Fruit fly (Drosophila melanogaster) whole organism, embryonic: ENCODE results near the gene MED18.

Experiments used
- Atf3 ChIP-seq: fragments of 200-800 bp; sonication (Bioruptor generic); optimal IDR thresholded peaks from 3 replicates; lab custom pipeline; 2016; ENCODE audit warnings: missing biosample characterization, missing genetic modification characterization
- CG12942 ChIP-seq: fragments of 200-800 bp; sonication (Bioruptor generic); optimal IDR thresholded peaks from 3 replicates; lab custom pipeline; 2016; ENCODE audit warnings: missing biosample characterization, missing genetic modification characterization
- CG13775 ChIP-seq: fragments of 200-800 bp; sonication (Bioruptor generic); optimal IDR thresholded peaks from 3 replicates; lab custom pipeline; 2017; ENCODE audit warnings: missing biosample characterization, mild to moderate bottlenecking, missing genetic modification characterization
- CG14965 ChIP-seq: fragments of 200-800 bp; sonication (Bioruptor generic); optimal IDR thresholded peaks from 2 replicates; lab custom pipeline; 2016; ENCODE audit warnings: missing biosample characterization, missing genetic modification characterization, borderline replicate concordance
- CG15479 ChIP-seq: fragments of 200-800 bp; sonication (Bioruptor generic); optimal IDR thresholded peaks from 3 replicates; lab custom pipeline; 2019; ENCODE audit warnings: missing biosample characterization, mild to moderate bottlenecking, missing genetic modification characterization, moderate library complexity
- CG15514 ChIP-seq: fragments of 200-800 bp; sonication (Bioruptor generic); optimal IDR thresholded peaks from 3 replicates; lab custom pipeline; 2017; ENCODE audit warnings: missing biosample characterization, missing genetic modification characterization, mild to moderate bottlenecking, moderate library complexity, missing genetic modification reagents
- CG15696 ChIP-seq: fragments of 200-800 bp; sonication (Bioruptor generic); optimal IDR thresholded peaks from 2 replicates; lab custom pipeline; 2019; ENCODE audit warnings: missing biosample characterization, mild to moderate bottlenecking, missing genetic modification characterization, moderate library complexity
- CG16813 ChIP-seq: fragments of 200-800 bp; sonication (Bioruptor generic); IDR thresholded peaks from 3 replicates; pipeline ENCODE4 v1.3.6; 2022; ENCODE audit warnings: missing biosample characterization, missing genetic modification characterization; ENCODE audit not compliant: partially characterized antibody
- CG17385 ChIP-seq: fragments of 200-800 bp; sonication (Bioruptor generic); optimal IDR thresholded peaks from 3 replicates; lab custom pipeline; 2018; ENCODE audit warnings: missing biosample characterization, mild to moderate bottlenecking, missing genetic modification characterization
- CG2116 ChIP-seq: fragments of 200-800 bp; sonication (Bioruptor generic); optimal IDR thresholded peaks from 3 replicates; lab custom pipeline; 2018; ENCODE audit warnings: missing biosample characterization, mild to moderate bottlenecking, missing genetic modification characterization
- CG2129 ChIP-seq: fragments of 200-800 bp; sonication (Bioruptor generic); IDR thresholded peaks from 2 replicates; pipeline ENCODE4 v1.3.6; 2022; ENCODE audit warnings: missing biosample characterization, missing genetic modification characterization; ENCODE audit not compliant: partially characterized antibody
- CG31441 ChIP-seq: fragments of 200-800 bp; sonication (Bioruptor generic); IDR thresholded peaks from 2 replicates; pipeline ENCODE4 v1.3.6; 2022; ENCODE audit warnings: missing biosample characterization, missing genetic modification characterization
- CG34224 ChIP-seq: fragments of 200-800 bp; sonication (Bioruptor generic); IDR thresholded peaks from 3 replicates; pipeline ENCODE4 v1.3.6; 2022; ENCODE audit warnings: missing biosample characterization, missing genetic modification characterization; ENCODE audit not compliant: partially characterized antibody
- CG5245 ChIP-seq: fragments of 200-800 bp; sonication (Bioruptor generic); optimal IDR thresholded peaks from 3 replicates; lab custom pipeline; 2016; ENCODE audit warnings: missing biosample characterization, missing genetic modification characterization
- CG7839 ChIP-seq: fragments of 200-800 bp; sonication (Bioruptor generic); optimal IDR thresholded peaks from 3 replicates; lab custom pipeline; 2018; ENCODE audit warnings: missing biosample characterization, mild to moderate bottlenecking, missing genetic modification characterization, moderate library complexity
- CG7963 ChIP-seq: fragments of 200-800 bp; sonication (Bioruptor generic); IDR thresholded peaks from 3 replicates; pipeline ENCODE4 v1.3.6; 2022; ENCODE audit warnings: missing biosample characterization, missing genetic modification characterization; ENCODE audit not compliant: partially characterized antibody
- CG8924 ChIP-seq: fragments of 200-800 bp; optimal IDR thresholded peaks from 3 replicates; lab custom pipeline; 2019; ENCODE audit warnings: missing biosample characterization, mild to moderate bottlenecking, missing genetic modification characterization, moderate library complexity
- CG9876 ChIP-seq: fragments of 200-800 bp; sonication (Bioruptor generic); optimal IDR thresholded peaks from 2 replicates; lab custom pipeline; 2016; ENCODE audit warnings: missing biosample characterization, missing genetic modification characterization
- Chrac-16 ChIP-seq: fragments of 200-800 bp; sonication (Bioruptor generic); optimal IDR thresholded peaks from 3 replicates; lab custom pipeline; 2016; ENCODE audit warnings: missing biosample characterization, missing genetic modification characterization
- Dll ChIP-seq: fragments of 200-800 bp; sonication (Bioruptor generic); IDR thresholded peaks from 4 replicates; pipeline ENCODE4 v1.3.6; 2022; ENCODE audit warnings: missing biosample characterization, missing genetic modification characterization; ENCODE audit not compliant: partially characterized antibody
- Dref ChIP-seq: fragments of 200-800 bp; sonication (Bioruptor generic); IDR thresholded peaks from 2 replicates; pipeline ENCODE4 v1.3.6; 2022; ENCODE audit warnings: missing biosample characterization, missing genetic modification characterization
- Drgx ChIP-seq: fragments of 200-800 bp; sonication (Bioruptor generic); IDR thresholded peaks from 2 replicates; pipeline ENCODE4 v1.3.6; 2022; ENCODE audit warnings: missing biosample characterization, missing genetic modification characterization
- Fer1 ChIP-seq: fragments of 200-800 bp; sonication (Bioruptor generic); optimal IDR thresholded peaks from 2 replicates; lab custom pipeline; 2017; ENCODE audit warnings: missing biosample characterization, mild to moderate bottlenecking, missing genetic modification characterization
- Lhr ChIP-seq: fragments of 200-800 bp; sonication (Bioruptor generic); optimal IDR thresholded peaks from 3 replicates; lab custom pipeline; 2017; ENCODE audit warnings: mild to moderate bottlenecking, missing biosample characterization, missing genetic modification reagents, missing genetic modification characterization
- MBD-R2 ChIP-seq: fragments of 200-800 bp; sonication (Bioruptor generic); IDR thresholded peaks from 2 replicates; pipeline ENCODE4 v1.3.6; 2022; ENCODE audit warnings: missing biosample characterization, missing genetic modification characterization
- Max ChIP-seq: fragments of 200-800 bp; sonication (Bioruptor generic); optimal IDR thresholded peaks from 2 replicates; lab custom pipeline; 2016; ENCODE audit warnings: missing biosample characterization, mild to moderate bottlenecking, missing genetic modification characterization
- NFAT ChIP-seq: fragments of 200-800 bp; sonication (Bioruptor generic); IDR thresholded peaks from 2 replicates; pipeline ENCODE4 v1.3.6; 2022; ENCODE audit warnings: missing biosample characterization, missing genetic modification characterization
- Nf-YA ChIP-seq: fragments of 200-800 bp; sonication (Bioruptor generic); IDR thresholded peaks from 2 replicates; pipeline ENCODE4 v1.3.6; 2022; ENCODE audit warnings: missing biosample characterization, missing genetic modification characterization
- Opbp ChIP-seq: fragments of 200-800 bp; sonication (Bioruptor generic); IDR thresholded peaks from 3 replicates; pipeline ENCODE4 v1.3.6; 2022; ENCODE audit warnings: missing biosample characterization, missing genetic modification characterization; ENCODE audit not compliant: partially characterized antibody
- Ptx1 ChIP-seq: fragments of 200-800 bp; sonication (Bioruptor generic); IDR thresholded peaks from 2 replicates; pipeline ENCODE4 v1.3.6; 2022; ENCODE audit warnings: missing biosample characterization, missing genetic modification characterization
- Scr ChIP-seq: fragments of 200-800 bp; sonication (Bioruptor generic); IDR thresholded peaks from 2 replicates; pipeline ENCODE4 v1.3.6; 2022; ENCODE audit warnings: missing biosample characterization, missing genetic modification characterization; ENCODE audit not compliant: partially characterized antibody
- Taf1 ChIP-seq: fragments of 200-800 bp; sonication (Bioruptor generic); IDR thresholded peaks from 2 replicates; pipeline ENCODE4 v1.3.6; 2022; ENCODE audit warnings: missing biosample characterization, missing genetic modification characterization
- YL-1 ChIP-seq: fragments of 200-800 bp; sonication (Bioruptor generic); optimal IDR thresholded peaks from 3 replicates; lab custom pipeline; 2017; ENCODE audit warnings: missing biosample characterization, mild to moderate bottlenecking, missing genetic modification characterization
- ac ChIP-seq: fragments of 200-800 bp; sonication (Bioruptor generic); optimal IDR thresholded peaks from 3 replicates; lab custom pipeline; 2017; ENCODE audit warnings: missing biosample characterization, mild to moderate bottlenecking, missing genetic modification characterization
- aop ChIP-seq: fragments of 200-800 bp; sonication (Bioruptor generic); IDR thresholded peaks from 2 replicates; pipeline ENCODE4 v1.3.6; 2022; ENCODE audit warnings: missing biosample characterization, missing genetic modification characterization
- bcd ChIP-seq: fragments of 200-800 bp; sonication (Bioruptor generic); optimal IDR thresholded peaks from 2 replicates; lab custom pipeline; 2017; ENCODE audit warnings: missing biosample characterization, mild to moderate bottlenecking, missing genetic modification characterization
- bowl ChIP-seq: fragments of 200-800 bp; sonication (Bioruptor generic); IDR thresholded peaks from 2 replicates; pipeline ENCODE4 v1.3.6; 2022; ENCODE audit warnings: missing biosample characterization, missing genetic modification characterization
- cg ChIP-seq: fragments of 200-800 bp; sonication (Bioruptor generic); optimal IDR thresholded peaks from 3 replicates; lab custom pipeline; 2019; ENCODE audit warnings: missing biosample characterization, mild to moderate bottlenecking, missing genetic modification characterization, moderate library complexity
- crol ChIP-seq: fragments of 200-800 bp; sonication (Bioruptor generic); IDR thresholded peaks from 2 replicates; pipeline ENCODE4 v1.3.6; 2022; ENCODE audit warnings: missing biosample characterization, missing genetic modification characterization
- dm ChIP-seq: fragments of 200-800 bp; sonication (Bioruptor generic); optimal IDR thresholded peaks from 3 replicates; lab custom pipeline; 2016; ENCODE audit warnings: missing biosample characterization, missing genetic modification characterization
- dmrt11E ChIP-seq: fragments of 200-800 bp; sonication (Bioruptor generic); optimal IDR thresholded peaks from 3 replicates; lab custom pipeline; 2018; ENCODE audit warnings: missing biosample characterization, mild to moderate bottlenecking, missing genetic modification characterization, moderate library complexity
- ham ChIP-seq: fragments of 200-800 bp; sonication (Bioruptor generic); IDR thresholded peaks from 2 replicates; pipeline ENCODE4 v1.3.6; 2022; ENCODE audit warnings: missing biosample characterization, missing genetic modification characterization
- hb ChIP-seq: fragments of 200-800 bp; sonication (Bioruptor generic); IDR thresholded peaks from 3 replicates; pipeline ENCODE4 v1.3.6; 2022; ENCODE audit warnings: missing biosample characterization, missing genetic modification characterization; ENCODE audit not compliant: partially characterized antibody
- hbn ChIP-seq: fragments of 200-800 bp; sonication (Bioruptor generic); IDR thresholded peaks from 2 replicates; pipeline ENCODE4 v1.3.6; 2022; ENCODE audit warnings: missing biosample characterization, missing genetic modification characterization; ENCODE audit not compliant: partially characterized antibody
- hth ChIP-seq: fragments of >200 bp; optimal IDR thresholded peaks from 2 replicates; lab custom pipeline; 2017; ENCODE audit warnings: inconsistent platforms
- rib ChIP-seq: fragments of 200-800 bp; sonication (Bioruptor generic); IDR thresholded peaks from 2 replicates; pipeline ENCODE4 v1.3.6; 2022; ENCODE audit warnings: missing biosample characterization, missing genetic modification characterization
- tup ChIP-seq: fragments of 200-800 bp; sonication (Bioruptor generic); optimal IDR thresholded peaks from 2 replicates; lab custom pipeline; 2016; ENCODE audit warnings: missing biosample characterization, mild to moderate bottlenecking, missing genetic modification characterization, moderate library complexity
- unc-4 ChIP-seq: fragments of 200-800 bp; sonication (Bioruptor generic); IDR thresholded peaks from 2 replicates; pipeline ENCODE4 v1.3.6; 2022; ENCODE audit warnings: missing biosample characterization, missing genetic modification characterization; ENCODE audit not compliant: partially characterized antibody
- vnd ChIP-seq: fragments of 200-800 bp; sonication (Bioruptor generic); IDR thresholded peaks from 3 replicates; pipeline ENCODE4 v1.3.6; 2022; ENCODE audit warnings: missing biosample characterization, missing genetic modification characterization; ENCODE audit not compliant: partially characterized antibody

The MED18 gene

DNA sequence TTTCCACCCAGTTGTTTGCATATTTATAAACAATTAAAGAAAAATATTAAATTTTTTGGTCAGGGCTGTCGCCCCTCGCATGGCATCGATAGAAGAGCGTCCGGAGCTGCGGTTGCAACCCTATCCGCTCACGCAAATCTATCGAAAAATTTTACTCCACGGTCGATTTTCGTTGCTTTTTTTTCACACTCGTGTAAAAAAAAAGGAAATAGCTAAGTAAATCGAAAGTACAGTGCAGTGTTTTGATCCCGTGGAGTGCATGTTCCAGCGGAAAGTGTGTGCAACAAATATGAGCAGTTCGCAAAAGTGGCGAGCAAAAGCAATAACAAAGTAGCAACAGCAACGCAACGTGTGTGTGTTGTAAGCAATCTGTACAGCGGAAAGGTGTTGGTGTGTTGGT, 43.0 kb downstream of the MED18 start, which contains the start of the genes Edem1 and Rbcn-3B (continued):
- TF ChIP-seq hth = no peak
- peak; percentile 34 for TF ChIP-seq Fer1
- TF ChIP-seq Ptx1 (GFP tag; lab: Robert Waterston, UW) = no peak
- no peak for TF ChIP-seq CG17385
- TF ChIP-seq aop (GFP tag; lab: Robert Waterston, UW) = no peak
- TF ChIP-seq Scr (GFP tag; lab: Robert Waterston, UW) = peak; percentile 53
- peak; percentile 57; the same call in 1 of the 3 replicates for TF ChIP-seq hb (GFP tag; lab: Robert Waterston, UW)
- peak; percentile 45; the same call in 2 of the 4 replicates for TF ChIP-seq Dll
- TF ChIP-seq CG2129 (GFP tag; lab: Robert Waterston, UW) = 0 out of 2 replicates have a peak, but pooled peaks have one; percentile 23
- TF ChIP-seq Nf-YA = no peak
- TF ChIP-seq CG15514 (GFP tag; lab: Kevin White, UChicago) = peak; percentile 45
- TF ChIP-seq cg (GFP tag; lab: Kevin White, UChicago) = peak; percentile 82
- peak; percentile 36; the same call in 1 of the 3 replicates for TF ChIP-seq Opbp (GFP tag; lab: Robert Waterston, UW)
- TF ChIP-seq Max (GFP tag; lab: Kevin White, UChicago) = peak; percentile 15
- peak; percentile 36 for TF ChIP-seq dm (GFP tag; lab: Kevin White, UChicago)
- TF ChIP-seq CG16813 (GFP tag; lab: Robert Waterston, UW) = peak; percentile 50; the same call in 1 of the 3 replicates
- TF ChIP-seq tup (GFP tag; lab: Kevin White, UChicago) = no peak
- no peak for TF ChIP-seq CG31441 (GFP tag; lab: Robert Waterston, UW)
- no peak for TF ChIP-seq CG5245
- peak; percentile 23 for TF ChIP-seq CG15479 (GFP tag; lab: Kevin White, UChicago)
- no peak for TF ChIP-seq bcd (GFP tag; lab: Kevin White, UChicago)
- TF ChIP-seq Chrac-16 (GFP tag; lab: Kevin White, UChicago) = no peak
- peak; percentile 14; the same call in 1 of the 2 replicates for TF ChIP-seq Drgx (GFP tag; lab: Robert Waterston, UW)
- TF ChIP-seq CG13775 (GFP tag; lab: Kevin White, UChicago) = no peak
- no peak for TF ChIP-seq Taf1 (GFP tag; lab: Robert Waterston, UW)
- TF ChIP-seq MBD-R2 (GFP tag; lab: Robert Waterston, UW) = peak; percentile 46
- TF ChIP-seq ac (GFP tag; lab: Kevin White, UChicago) = no peak
- TF ChIP-seq CG14965 (GFP tag; lab: Kevin White, UChicago) = no peak
- no peak for TF ChIP-seq ham (GFP tag; lab: Robert Waterston, UW)
- TF ChIP-seq CG7963 = 0 out of 3 replicates have a peak, but pooled peaks have one; percentile 39
- TF ChIP-seq hbn = peak; percentile 43
- TF ChIP-seq NFAT (GFP tag; lab: Robert Waterston, UW) = no peak
- no peak for TF ChIP-seq bowl (GFP tag; lab: Robert Waterston, UW)
- TF ChIP-seq vnd = peak; percentile 40; the same call in 1 of the 3 replicates
- no peak for TF ChIP-seq Atf3
- no peak for TF ChIP-seq CG9876 (GFP tag; lab: Kevin White, UChicago)
- TF ChIP-seq crol (GFP tag; lab: Robert Waterston, UW) = peak; percentile 56; the same call in 1 of the 2 replicates
- no peak for TF ChIP-seq CG12942 (GFP tag; lab: Kevin White, UChicago)
- peak; percentile 34; the same call in 2 of the 3 replicates for TF ChIP-seq CG34224 (GFP tag; lab: Robert Waterston, UW)
- TF ChIP-seq CG15696 (tag; lab: Kevin White, UChicago) = no peak
- TF ChIP-seq dmrt11E = no peak
- no peak for TF ChIP-seq Lhr (GFP tag; lab: Kevin White, UChicago)
- no peak for TF ChIP-seq rib (GFP tag; lab: Robert Waterston, UW)
- TF ChIP-seq CG8924 = peak; percentile 9
- no peak for TF ChIP-seq CG7839 (tag; lab: Kevin White, UChicago)
- TF ChIP-seq YL-1 = peak; percentile 41
- peak; percentile 61 for TF ChIP-seq CG2116
- TF ChIP-seq unc-4 (GFP tag; lab: Robert Waterston, UW) = 0 out of 2 replicates have a peak, but pooled peaks have one; percentile 32
- TF ChIP-seq Dref (GFP tag; lab: Robert Waterston, UW) = peak; percentile 64
